Worm (Caenorhabditis elegans): ENCODE results near the gene F09B12.5.

- TF ChIP-seq blmp-1 (tag; optimal IDR thresholded peaks at IDR 0.05) = peak; percentile 23
- TF ChIP-seq lin-13 (GFP tag; optimal IDR thresholded peaks at IDR 0.05) = no peak
- no peak for TF ChIP-seq zag-1 (tag; optimal IDR thresholded peaks at IDR 0.05)
- TF ChIP-seq dpl-1 (GFP tag; optimal IDR thresholded peaks at IDR 0.05) = no peak
- no peak for TF ChIP-seq skn-1 (tag; optimal IDR thresholded peaks at IDR 0.05)
- no peak for TF ChIP-seq aly-2 (tag; optimal IDR thresholded peaks at IDR 0.05)
- no peak for TF ChIP-seq ama-1 (optimal IDR thresholded peaks at IDR 0.05)
- TF ChIP-seq hlh-17 (GFP tag; optimal IDR thresholded peaks at IDR 0.05; ENCODE audit: borderline replicate concordance) = no peak
- no peak for TF ChIP-seq pag-3 (tag; optimal IDR thresholded peaks at IDR 0.05; ENCODE audit: borderline replicate concordance, insufficient read depth)
- no peak for TF ChIP-seq nhr-11 (tag; optimal IDR thresholded peaks at IDR 0.05)
- TF ChIP-seq jun-1 (tag; optimal IDR thresholded peaks at IDR 0.05) = no peak
- TF ChIP-seq nhr-76 (tag; optimal IDR thresholded peaks at IDR 0.05) = no peak
These were observed 41.9 kb upstream of the F09B12.5 start for ce11 chrX:15042549-15042948.
